Worm (Caenorhabditis elegans): Measurements from ENCODE around the gene msp-74.

The msp-74 gene

ce11 chrII:5141945-5142514, 26.9 kb upstream of the msp-74 start, which contains the start of gene nas-29 (continued):
- TF ChIP-seq sea-2 (GFP tag; optimal IDR thresholded peaks at IDR 0.05): no peak
- TF ChIP-seq ztf-11 (tag; optimal IDR thresholded peaks at IDR 0.05): no peak
- no peak for TF ChIP-seq nhr-11 (tag; optimal IDR thresholded peaks at IDR 0.05)
- TF ChIP-seq skn-1 (tag; optimal IDR thresholded peaks at IDR 0.05): no peak
- TF ChIP-seq ZK546.5 (tag; optimal IDR thresholded peaks at IDR 0.05): no peak

ce11 chrII:5136296-5136767, 21.2 kb upstream of the msp-74 start, which contains the start of gene F58A6.2:
Gene F58A6.2, plus strand, starts transcription at chrII:5136717.
- TF ChIP-seq elt-2 (tag; optimal IDR thresholded peaks at IDR 0.05) (no peak), fos-1 (tag; optimal IDR thresholded peaks at IDR 0.05) (no peak), mml-1 (tag; optimal IDR thresholded peaks at IDR 0.05) (no peak), egl-5 (tag; optimal IDR thresholded peaks at IDR 0.05) (no peak), tbx-2 (tag; optimal IDR thresholded peaks at IDR 0.05) (no peak), ztf-11 (tag; optimal IDR thresholded peaks at IDR 0.05) (no peak), egl-27 (tag; optimal IDR thresholded peaks at IDR 0.05) (no peak), ceh-9 (tag; optimal IDR thresholded peaks at IDR 0.05) (no peak), nhr-76 (tag; optimal IDR thresholded peaks at IDR 0.05) (no peak), nhr-43 (tag; optimal IDR thresholded peaks at IDR 0.05; ENCODE audit: poor library complexity, severe bottlenecking) (no peak), ceh-82 (tag; optimal IDR thresholded peaks at IDR 0.05) (no peak), ama-1 (optimal IDR thresholded peaks at IDR 0.05) (no peak), unc-39 (tag; optimal IDR thresholded peaks at IDR 0.05) (no peak), nhr-77 (tag; optimal IDR thresholded peaks at IDR 0.05) (no peak)

ce11 chrII:5131800-5132199, 16.7 kb upstream of the msp-74 start:
- TF ChIP-seq lin-39 (tag; optimal IDR thresholded peaks at IDR 0.05): no peak
- TF ChIP-seq nhr-25 (tag; optimal IDR thresholded peaks at IDR 0.05): no peak

DNA sequence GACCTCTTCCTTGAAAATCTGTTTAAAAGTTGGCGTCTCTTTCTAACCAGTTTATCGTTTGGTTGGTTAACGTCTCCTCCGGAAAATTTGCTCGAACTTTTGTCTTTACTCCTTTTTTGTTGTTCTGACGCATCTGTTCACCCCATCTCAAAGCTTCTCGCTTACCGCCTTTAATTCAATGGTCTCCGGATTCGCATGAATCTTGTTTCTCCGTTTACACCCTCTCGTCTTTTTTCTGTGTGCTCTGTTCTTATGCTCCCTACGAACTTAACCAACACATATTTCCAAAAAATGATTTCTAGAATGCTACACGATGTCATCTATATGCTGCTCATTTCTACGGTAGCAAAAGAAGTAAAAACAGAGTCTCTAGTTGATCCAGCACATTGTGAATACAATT, 14.9 kb upstream of the msp-74 start, which contains the start of gene lgc-56:
Gene lgc-56, plus strand, starts transcription at position 301 of the 400 bp plus-strand sequence.
- no peak for TF ChIP-seq fkh-2 (tag; optimal IDR thresholded peaks at IDR 0.05)
- TF ChIP-seq ceh-9 (tag; optimal IDR thresholded peaks at IDR 0.05): no peak
- no peak for TF ChIP-seq ceh-82 (tag; optimal IDR thresholded peaks at IDR 0.05)
- no peak for TF ChIP-seq ztf-4 (tag; optimal IDR thresholded peaks at IDR 0.05)
- no peak for TF ChIP-seq nhr-237 (tag; optimal IDR thresholded peaks at IDR 0.05)
- TF ChIP-seq nhr-43 (tag; optimal IDR thresholded peaks at IDR 0.05; ENCODE audit: poor library complexity, severe bottlenecking): no peak
- no peak for TF ChIP-seq daf-12 (tag; optimal IDR thresholded peaks at IDR 0.05)
- TF ChIP-seq ztf-11 (tag; optimal IDR thresholded peaks at IDR 0.05): no peak
- no peak for TF ChIP-seq fkh-10 (GFP tag; optimal IDR thresholded peaks at IDR 0.05)
- no peak for TF ChIP-seq elt-1 (tag; optimal IDR thresholded peaks at IDR 0.05)
- no peak for TF ChIP-seq skn-1 (tag; optimal IDR thresholded peaks at IDR 0.05)
- TF ChIP-seq nhr-25 (tag; optimal IDR thresholded peaks at IDR 0.05): no peak
- TF ChIP-seq nhr-12 (tag; optimal IDR thresholded peaks at IDR 0.05): no peak
- TF ChIP-seq nhr-77 (tag; optimal IDR thresholded peaks at IDR 0.05): no peak
- TF ChIP-seq eor-1 (tag; optimal IDR thresholded peaks at IDR 0.05): no peak
- TF ChIP-seq pha-4 (tag; optimal IDR thresholded peaks at IDR 0.05): no peak

- peak; percentile 72 for TF ChIP-seq unc-62 (GFP tag; optimal IDR thresholded peaks at IDR 0.05)
- no peak for TF ChIP-seq egl-5 (tag; optimal IDR thresholded peaks at IDR 0.05)
These were observed 5.5 kb upstream of the msp-74 start for ce11 chrII:5120612-5121011.

- no peak for TF ChIP-seq sea-2 (GFP tag; optimal IDR thresholded peaks at IDR 0.05)
- no peak for TF ChIP-seq fkh-2 (tag; optimal IDR thresholded peaks at IDR 0.05)
- no peak for TF ChIP-seq mdl-1 (tag; optimal IDR thresholded peaks at IDR 0.05)
- TF ChIP-seq aly-2 (tag; optimal IDR thresholded peaks at IDR 0.05): no peak
- no peak for TF ChIP-seq nhr-43 (tag; optimal IDR thresholded peaks at IDR 0.05; ENCODE audit: poor library complexity, severe bottlenecking)
These were observed 598 bp upstream of the msp-74 start, which contains the start of gene srsy-1 for ce11 chrII:5115733-5116132. Gene srsy-1, plus strand, starts transcription at chrII:5116033.
